Fruit fly (Drosophila melanogaster) whole organism, embryonic: Measurements from ENCODE around the gene Tmem214.

Experiments used
- CG11696 ChIP-seq: fragments of 200-800 bp; sonication (Bioruptor generic); IDR thresholded peaks from 2 replicates; pipeline ENCODE4 v1.3.6; 2022; ENCODE audit warnings: missing biosample characterization, missing genetic modification characterization
- CG12071 ChIP-seq: fragments of 200-800 bp; sonication (Bioruptor generic); optimal IDR thresholded peaks from 3 replicates; lab custom pipeline; 2018; ENCODE audit warnings: missing biosample characterization, mild to moderate bottlenecking, missing genetic modification characterization
- CG12104 ChIP-seq: fragments of 200-800 bp; sonication (Bioruptor generic); optimal IDR thresholded peaks from 3 replicates; lab custom pipeline; 2016; ENCODE audit warnings: missing biosample characterization, missing genetic modification characterization
- CG12391 ChIP-seq: fragments of 200-800 bp; sonication (Bioruptor generic); optimal IDR thresholded peaks from 3 replicates; lab custom pipeline; 2018; ENCODE audit warnings: missing biosample characterization, mild to moderate bottlenecking, missing genetic modification characterization, moderate library complexity
- CG15073 ChIP-seq: fragments of 200-800 bp; sonication (Bioruptor generic); optimal IDR thresholded peaks from 2 replicates; lab custom pipeline; 2016; ENCODE audit warnings: missing biosample characterization, missing genetic modification characterization
- CG15601 ChIP-seq: fragments of 200-800 bp; sonication (Bioruptor generic); optimal IDR thresholded peaks from 3 replicates; lab custom pipeline; 2019; ENCODE audit warnings: missing biosample characterization, mild to moderate bottlenecking, missing genetic modification characterization, moderate library complexity
- CG1603 ChIP-seq: fragments of 200-800 bp; sonication (Bioruptor generic); optimal IDR thresholded peaks from 2 replicates; lab custom pipeline; 2019; ENCODE audit warnings: missing biosample characterization, mild to moderate bottlenecking, missing genetic modification characterization, moderate library complexity
- CG17361 ChIP-seq: fragments of 200-800 bp; sonication (Bioruptor generic); IDR thresholded peaks from 3 replicates; pipeline ENCODE4 v1.3.6; 2022; ENCODE audit warnings: missing biosample characterization, missing genetic modification characterization
- CG18476 ChIP-seq: fragments of 200-800 bp; sonication (Bioruptor generic); optimal IDR thresholded peaks from 2 replicates; lab custom pipeline; 2016; ENCODE audit warnings: missing biosample characterization, mild to moderate bottlenecking, missing genetic modification characterization
- CG30431 ChIP-seq: fragments of 200-800 bp; sonication (Bioruptor generic); optimal IDR thresholded peaks from 2 replicates; lab custom pipeline; 2017; ENCODE audit warnings: missing biosample characterization, missing genetic modification characterization
- CG31388 ChIP-seq: fragments of 200-800 bp; sonication (Bioruptor generic); optimal IDR thresholded peaks from 2 replicates; lab custom pipeline; 2016; ENCODE audit warnings: missing biosample characterization, missing genetic modification characterization
- CG32532 ChIP-seq: fragments of 200-800 bp; sonication (Bioruptor generic); IDR thresholded peaks from 2 replicates; pipeline ENCODE4 v1.3.6; 2022; ENCODE audit warnings: missing biosample characterization, missing genetic modification characterization
- CG4617 ChIP-seq: fragments of 200-800 bp; sonication (Bioruptor generic); optimal IDR thresholded peaks from 3 replicates; lab custom pipeline; 2016; ENCODE audit warnings: missing biosample characterization, missing genetic modification characterization, borderline replicate concordance
- CG4707 ChIP-seq: fragments of 200-800 bp; sonication (Bioruptor generic); optimal IDR thresholded peaks from 2 replicates; lab custom pipeline; 2018; ENCODE audit warnings: missing biosample characterization, mild to moderate bottlenecking, missing genetic modification characterization, moderate library complexity
- CG6791 ChIP-seq: fragments of 200-800 bp; sonication (Bioruptor generic); IDR thresholded peaks from 3 replicates; pipeline ENCODE4 v1.3.6; 2022; ENCODE audit warnings: missing biosample characterization, missing genetic modification characterization; ENCODE audit not compliant: partially characterized antibody
- CG7928 ChIP-seq: fragments of 200-800 bp; sonication (Bioruptor generic); optimal IDR thresholded peaks from 2 replicates; lab custom pipeline; 2017; ENCODE audit warnings: missing biosample characterization, mild to moderate bottlenecking, missing genetic modification characterization
- CG8290 ChIP-seq, 3 experiments: fragments of 200-800 bp; sonication (Bioruptor generic); optimal IDR thresholded peaks; 2 replicates each; lab custom pipeline; 2016 to 2019; ENCODE audit warnings: missing biosample characterization in 3 of 3, missing genetic modification characterization in 3 of 3, mild to moderate bottlenecking in 2 of 3, moderate library complexity in 1 of 3
- CG8388 ChIP-seq: fragments of 200-800 bp; sonication (Bioruptor generic); optimal IDR thresholded peaks from 2 replicates; lab custom pipeline; 2019; ENCODE audit warnings: missing biosample characterization, mild to moderate bottlenecking, missing genetic modification characterization, moderate library complexity
- CG8765 ChIP-seq: fragments of 200-800 bp; sonication (Bioruptor generic); IDR thresholded peaks from 2 replicates; pipeline ENCODE4 v1.3.6; 2022; ENCODE audit warnings: missing biosample characterization, missing genetic modification characterization
- CG8924 ChIP-seq: fragments of 200-800 bp; optimal IDR thresholded peaks from 3 replicates; lab custom pipeline; 2019; ENCODE audit warnings: missing biosample characterization, mild to moderate bottlenecking, missing genetic modification characterization, moderate library complexity
- CG9727 ChIP-seq: fragments of 200-800 bp; sonication (Bioruptor generic); optimal IDR thresholded peaks from 3 replicates; lab custom pipeline; 2017; ENCODE audit warnings: missing biosample characterization, mild to moderate bottlenecking, missing genetic modification characterization
- CG9797 ChIP-seq: fragments of 200-800 bp; sonication (Bioruptor generic); optimal IDR thresholded peaks from 3 replicates; lab custom pipeline; 2018; ENCODE audit warnings: missing biosample characterization, mild to moderate bottlenecking, missing genetic modification characterization
- CTCF ChIP-seq: fragments of 200-800 bp; sonication (Bioruptor generic); optimal IDR thresholded peaks from 2 replicates; lab custom pipeline; 2017; ENCODE audit warnings: missing biosample characterization, mild to moderate bottlenecking, missing genetic modification characterization, moderate library complexity
- Ets65A ChIP-seq: fragments of 200-800 bp; sonication (Bioruptor generic); peaks from one replicate; lab custom pipeline; 2016; ENCODE audit warnings: missing biosample characterization, missing genetic modification characterization
- Hmr ChIP-seq: fragments of 200-800 bp; sonication (Bioruptor generic); optimal IDR thresholded peaks from 3 replicates; lab custom pipeline; 2017; ENCODE audit warnings: mild to moderate bottlenecking, missing biosample characterization, missing genetic modification reagents, missing genetic modification characterization
- Lhr ChIP-seq: fragments of 200-800 bp; sonication (Bioruptor generic); optimal IDR thresholded peaks from 3 replicates; lab custom pipeline; 2017; ENCODE audit warnings: mild to moderate bottlenecking, missing biosample characterization, missing genetic modification reagents, missing genetic modification characterization
- MBD-R2 ChIP-seq: fragments of 200-800 bp; sonication (Bioruptor generic); IDR thresholded peaks from 2 replicates; pipeline ENCODE4 v1.3.6; 2022; ENCODE audit warnings: missing biosample characterization, missing genetic modification characterization
- NFAT ChIP-seq: fragments of 200-800 bp; sonication (Bioruptor generic); IDR thresholded peaks from 2 replicates; pipeline ENCODE4 v1.3.6; 2022; ENCODE audit warnings: missing biosample characterization, missing genetic modification characterization
- Opbp ChIP-seq: fragments of 200-800 bp; sonication (Bioruptor generic); IDR thresholded peaks from 3 replicates; pipeline ENCODE4 v1.3.6; 2022; ENCODE audit warnings: missing biosample characterization, missing genetic modification characterization; ENCODE audit not compliant: partially characterized antibody
- Scr ChIP-seq: fragments of 200-800 bp; sonication (Bioruptor generic); IDR thresholded peaks from 2 replicates; pipeline ENCODE4 v1.3.6; 2022; ENCODE audit warnings: missing biosample characterization, missing genetic modification characterization; ENCODE audit not compliant: partially characterized antibody
- Ssrp ChIP-seq: fragments of 200-800 bp; sonication (Bioruptor generic); optimal IDR thresholded peaks from 2 replicates; lab custom pipeline; 2018; ENCODE audit warnings: missing biosample characterization, mild to moderate bottlenecking, missing genetic modification characterization, moderate library complexity
- al ChIP-seq: fragments of 200-800 bp; sonication (Bioruptor generic); IDR thresholded peaks from 2 replicates; pipeline ENCODE4 v1.3.6; 2022; ENCODE audit warnings: missing biosample characterization, missing genetic modification characterization
- ase ChIP-seq: fragments of 200-800 bp; sonication (Bioruptor generic); IDR thresholded peaks from 3 replicates; pipeline ENCODE4 v1.3.6; 2022; ENCODE audit warnings: missing biosample characterization, missing genetic modification characterization
- ato ChIP-seq: fragments of 200-800 bp; sonication (Bioruptor generic); IDR thresholded peaks from 2 replicates; pipeline ENCODE4 v1.3.6; 2022; ENCODE audit warnings: missing biosample characterization, missing genetic modification characterization; ENCODE audit not compliant: partially characterized antibody
- btn ChIP-seq: fragments of 200-800 bp; sonication (Bioruptor generic); optimal IDR thresholded peaks from 2 replicates; lab custom pipeline; 2016; ENCODE audit warnings: missing biosample characterization, missing genetic modification characterization
- caup ChIP-seq: fragments of 200-800 bp; sonication (Bioruptor generic); optimal IDR thresholded peaks from 3 replicates; lab custom pipeline; 2017; ENCODE audit warnings: missing biosample characterization, mild to moderate bottlenecking, missing genetic modification characterization, moderate library complexity; ENCODE audit not compliant: severe bottlenecking
- ci ChIP-seq: fragments of 200-800 bp; sonication (Bioruptor generic); IDR thresholded peaks from 3 replicates; pipeline ENCODE4 v1.3.6; 2022; ENCODE audit warnings: missing biosample characterization, missing genetic modification characterization
- danr ChIP-seq: fragments of 200-800 bp; sonication (Bioruptor generic); IDR thresholded peaks from 2 replicates; pipeline ENCODE4 v1.3.6; 2022; ENCODE audit warnings: missing biosample characterization, missing genetic modification characterization
- gcm ChIP-seq: fragments of 200-800 bp; sonication (Bioruptor generic); optimal IDR thresholded peaks from 2 replicates; lab custom pipeline; 2019; ENCODE audit warnings: missing biosample characterization, mild to moderate bottlenecking, missing genetic modification characterization, moderate library complexity
- insv ChIP-seq, 2 experiments: fragments of 200-800 bp; sonication (Bioruptor generic); optimal IDR thresholded peaks; 3 replicates each; lab custom pipeline; 2016 to 2018; ENCODE audit warnings: missing biosample characterization in 2 of 2, missing genetic modification characterization in 2 of 2
- jumu ChIP-seq: fragments of 200-800 bp; sonication (Bioruptor generic); optimal IDR thresholded peaks from 3 replicates; lab custom pipeline; 2016; ENCODE audit warnings: missing biosample characterization, missing genetic modification characterization
- kni ChIP-seq: fragments of 200-800 bp; sonication (Bioruptor generic); optimal IDR thresholded peaks from 3 replicates; lab custom pipeline; 2017; ENCODE audit warnings: mild to moderate bottlenecking, missing biosample characterization, missing genetic modification reagents, missing genetic modification characterization
- lola ChIP-seq, 3 experiments: fragments of >200 bp in 2 of 3; fragments of 200-800 bp in 1 of 3; sonication (Bioruptor generic) in 1 of 3; optimal IDR thresholded peaks; 2 replicates each; lab custom pipeline; 2017 to 2019; ENCODE audit warnings: missing biosample characterization in 3 of 3, missing genetic modification characterization in 3 of 3, mild to moderate bottlenecking in 1 of 3, moderate library complexity in 1 of 3
- pita ChIP-seq: fragments of 200-800 bp; sonication (Bioruptor generic); optimal IDR thresholded peaks from 2 replicates; lab custom pipeline; 2017; ENCODE audit warnings: missing biosample characterization, mild to moderate bottlenecking, missing genetic modification characterization
- pum ChIP-seq: fragments of 200-800 bp; sonication (Bioruptor generic); optimal IDR thresholded peaks from 2 replicates; lab custom pipeline; 2016; ENCODE audit warnings: missing biosample characterization, missing genetic modification characterization
- sd ChIP-seq: fragments of 200-800 bp; sonication (Bioruptor generic); optimal IDR thresholded peaks from 3 replicates; lab custom pipeline; 2018; ENCODE audit warnings: missing biosample characterization, mild to moderate bottlenecking, missing genetic modification characterization, moderate library complexity
- trem ChIP-seq: fragments of 200-800 bp; optimal IDR thresholded peaks from 3 replicates; lab custom pipeline; 2019; ENCODE audit warnings: missing biosample characterization, mild to moderate bottlenecking, missing genetic modification characterization, moderate library complexity
- unpg ChIP-seq: fragments of 200-800 bp; sonication (Bioruptor generic); optimal IDR thresholded peaks from 3 replicates; lab custom pipeline; 2018; ENCODE audit warnings: missing biosample characterization, mild to moderate bottlenecking, missing genetic modification characterization, moderate library complexity
- vnd ChIP-seq: fragments of 200-800 bp; sonication (Bioruptor generic); IDR thresholded peaks from 3 replicates; pipeline ENCODE4 v1.3.6; 2022; ENCODE audit warnings: missing biosample characterization, missing genetic modification characterization; ENCODE audit not compliant: partially characterized antibody
- z ChIP-seq: fragments of 200-800 bp; sonication (Bioruptor generic); IDR thresholded peaks from 3 replicates; pipeline ENCODE4 v1.3.6; 2022; ENCODE audit warnings: missing biosample characterization, missing genetic modification characterization

The Tmem214 gene

DNA sequence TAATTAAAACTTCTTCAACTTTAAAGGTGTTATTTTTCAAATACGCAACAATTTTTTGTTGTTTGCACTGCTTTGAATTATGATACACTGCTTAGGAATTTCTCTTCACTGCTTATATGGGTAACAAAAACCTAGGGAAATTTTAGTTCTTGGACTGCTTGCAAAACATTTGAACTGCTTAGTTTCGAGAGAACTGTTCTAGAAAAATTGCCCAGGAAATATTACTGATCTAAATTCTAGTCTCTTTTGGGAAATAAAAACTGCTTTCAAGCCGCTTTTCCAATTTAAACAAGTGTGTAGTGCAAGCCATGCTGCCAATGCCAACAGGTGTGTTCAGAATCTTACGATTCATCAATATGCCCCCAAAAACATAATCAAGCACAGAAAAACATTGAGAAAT, 5.6 kb downstream of the Tmem214 start (continued):
- TF ChIP-seq danr (GFP tag; lab: Robert Waterston, UW) (no peak), CG8765 (no peak), CG12071 (GFP tag; lab: Kevin White, UChicago) (no peak), caup (GFP tag; lab: Kevin White, UChicago) (peak; percentile 23), gcm (GFP tag; lab: Kevin White, UChicago) (no peak), CG8924 (tag; lab: Kevin White, UChicago) (no peak), Ssrp (tag; lab: Kevin White, UChicago) (peak; percentile 1), CG7928 (GFP tag; lab: Kevin White, UChicago) (no peak), z (no peak), CG11696 (no peak), unpg (GFP tag; lab: Kevin White, UChicago) (no peak), lola (GFP tag; optimal IDR thresholded peaks at IDR 0.05; lab: Kevin White, UChicago) (peak in 1 of 3 experiments; percentile 21), MBD-R2 (GFP tag; lab: Robert Waterston, UW) (peak; percentile 36; the same call in 1 of the 2 replicates), CG6791 (GFP tag; lab: Robert Waterston, UW) (peak; percentile 58; the same call in 2 of the 3 replicates), CG32532 (no peak), Hmr (GFP tag; lab: Kevin White, UChicago) (peak; percentile 16), CG12104 (no peak), pum (GFP tag; lab: Kevin White, UChicago) (no peak), ci (GFP tag; lab: Robert Waterston, UW) (peak; percentile 42; the same call in 1 of the 3 replicates), CG30431 (GFP tag; lab: Kevin White, UChicago) (no peak), vnd (GFP tag; lab: Robert Waterston, UW) (no peak), CG4617 (GFP tag; lab: Kevin White, UChicago) (no peak), btn (GFP tag; lab: Kevin White, UChicago) (no peak), NFAT (GFP tag; lab: Robert Waterston, UW) (no peak), kni (GFP tag; lab: Kevin White, UChicago) (peak; percentile 8), sd (peak; percentile 92), ato (GFP tag; lab: Robert Waterston, UW) (no peak), CG8290 (GFP tag; optimal IDR thresholded peaks at IDR 0.05; lab: Kevin White, UChicago) (peak; percentile 68), CG8290 (tag; optimal IDR thresholded peaks at IDR 0.05; lab: Kevin White, UChicago) (peak; percentile 64 to 83), pita (peak; percentile 49), Scr (GFP tag; lab: Robert Waterston, UW) (no peak), CG8388 (GFP tag; lab: Kevin White, UChicago) (peak; percentile 24), trem (tag; lab: Kevin White, UChicago) (peak; percentile 71), ase (GFP tag; lab: Robert Waterston, UW) (0 out of 3 replicates have a peak, but pooled peaks have one; percentile 21), CTCF (GFP tag; lab: Kevin White, UChicago) (peak; percentile 75), CG18476 (no peak), CG31388 (GFP tag; lab: Kevin White, UChicago) (no peak), Lhr (peak; percentile 59), CG9727 (GFP tag; lab: Kevin White, UChicago) (no peak), CG15073 (GFP tag; lab: Kevin White, UChicago) (no peak), CG4707 (GFP tag; lab: Kevin White, UChicago) (no peak), CG1603 (peak; percentile 52), CG17361 (GFP tag; lab: Robert Waterston, UW) (peak; percentile 44; the same call in 1 of the 3 replicates), al (GFP tag; lab: Robert Waterston, UW) (no peak), Ets65A (GFP tag; lab: Kevin White, UChicago) (no peak), CG15601 (tag; lab: Kevin White, UChicago) (peak; percentile 36), CG9797 (no peak), jumu (no peak), CG12391 (peak; percentile 30), insv (GFP tag; optimal IDR thresholded peaks at IDR 0.05; lab: Kevin White, UChicago) (peak in 1 of 2 experiments; percentile 55), Opbp (GFP tag; lab: Robert Waterston, UW) (0 out of 3 replicates have a peak, but pooled peaks have one; percentile 38)
